Worm (Caenorhabditis elegans) whole organism, L1 larva: ENCODE data around the gene mrps-18C.
A peak's percentile ranks its signal among the peaks of the same experiment; 100 is the strongest.

Experiments
- C16A3.4 ChIP-seq: fragments of 150-350 bp; optimal IDR thresholded peaks from 2 replicates; lab custom pipeline; 2014; ENCODE audit warnings: missing biosample characterization, missing genetic modification characterization
- C34B4.2 ChIP-seq: sonication (generic microtip); optimal IDR thresholded peaks from 2 replicates; lab custom pipeline; 2017; ENCODE audit warnings: mild to moderate bottlenecking, missing genetic modification characterization, missing compliant biosample characterization
- F16B12.6 ChIP-seq: fragments of 150-350 bp; optimal IDR thresholded peaks from 2 replicates; lab custom pipeline; 2014; ENCODE audit warnings: missing biosample characterization, missing genetic modification characterization
- Y116A8C.19 ChIP-seq: sonication (generic microtip); optimal IDR thresholded peaks from 2 replicates; lab custom pipeline; 2016; ENCODE audit warnings: missing compliant biosample characterization, missing genetic modification characterization, borderline replicate concordance
- aha-1 ChIP-seq: fragments of 150-350 bp; optimal IDR thresholded peaks from 2 replicates; lab custom pipeline; 2014; ENCODE audit warnings: missing biosample characterization, missing genetic modification characterization
- alr-1 ChIP-seq: fragments of 200-800 bp; sonication (Bioruptor generic); optimal IDR thresholded peaks from 2 replicates; lab custom pipeline; 2018; ENCODE audit warnings: borderline replicate concordance, mild to moderate bottlenecking, missing genetic modification characterization, missing compliant biosample characterization
- ceh-82 ChIP-seq, 3 experiments: fragments of 150-350 bp in 1 of 3; sonication (generic microtip) in 2 of 3; optimal IDR thresholded peaks; 2 replicates each; lab custom pipeline; 2014 to 2017; ENCODE audit warnings: missing biosample characterization in 3 of 3, missing genetic modification characterization in 3 of 3
- ceh-90 ChIP-seq: sonication (generic microtip); optimal IDR thresholded peaks from 2 replicates; lab custom pipeline; 2016; ENCODE audit warnings: missing genetic modification characterization, missing compliant biosample characterization
- ces-1 ChIP-seq: fragments of 150-350 bp; optimal IDR thresholded peaks from 2 replicates; lab custom pipeline; 2014; ENCODE audit warnings: missing biosample characterization, missing genetic modification reagents, missing genetic modification characterization
- efl-1 ChIP-seq, 4 experiments: fragments of 150-350 bp; optimal IDR thresholded peaks in 3 of 4; peaks in 1 of 4; 1 replicate in 1 of 4; 2 replicates in 3 of 4; lab custom pipeline; 2014; ENCODE audit warnings: missing biosample characterization in 2 of 4, missing genetic modification characterization in 2 of 4, missing genetic modification reagents in 2 of 4
- efl-3 ChIP-seq: fragments of 200-800 bp; sonication (Bioruptor generic); optimal IDR thresholded peaks from 2 replicates; lab custom pipeline; 2018; ENCODE audit warnings: mild to moderate bottlenecking, missing genetic modification characterization, missing compliant biosample characterization
- ets-5 ChIP-seq: fragments of 200-800 bp; sonication (Bioruptor generic); IDR thresholded peaks from 2 replicates; pipeline ENCODE4 v1.3.6; 2022; ENCODE audit warnings: missing genetic modification characterization, missing compliant biosample characterization
- fkh-10 ChIP-seq: sonication (generic microtip); optimal IDR thresholded peaks from 2 replicates; lab custom pipeline; 2017; ENCODE audit warnings: missing biosample characterization, missing genetic modification reagents, missing genetic modification characterization
- fkh-8 ChIP-seq: sonication (generic microtip); optimal IDR thresholded peaks from 2 replicates; lab custom pipeline; 2016; ENCODE audit warnings: mild to moderate bottlenecking, missing genetic modification characterization, missing compliant biosample characterization
- grh-1 ChIP-seq: fragments of 200-800 bp; sonication (Bioruptor generic); IDR thresholded peaks from 2 replicates; pipeline ENCODE4 v1.3.6; 2022; ENCODE audit warnings: missing genetic modification reagents, missing genetic modification characterization, missing compliant biosample characterization
- hlh-4 ChIP-seq: sonication (generic microtip); optimal IDR thresholded peaks from 2 replicates; lab custom pipeline; 2016; ENCODE audit warnings: mild to moderate bottlenecking, missing genetic modification characterization, missing compliant biosample characterization
- irx-1 ChIP-seq: sonication (generic microtip); optimal IDR thresholded peaks from 2 replicates; lab custom pipeline; 2016; ENCODE audit warnings: missing genetic modification characterization, missing compliant biosample characterization
- isw-1 ChIP-seq: fragments of 200-800 bp; sonication (Bioruptor generic); IDR thresholded peaks from 2 replicates; pipeline ENCODE4 v1.3.6; 2022; ENCODE audit warnings: missing genetic modification characterization, missing compliant biosample characterization
- lin-13 ChIP-seq: fragments of 150-350 bp; optimal IDR thresholded peaks from 2 replicates; lab custom pipeline; 2014; ENCODE audit warnings: missing biosample characterization, missing genetic modification reagents, missing genetic modification characterization
- lin-14 ChIP-seq: fragments of 200-800 bp; sonication (Bioruptor generic); optimal IDR thresholded peaks from 2 replicates; lab custom pipeline; 2018; ENCODE audit warnings: mild to moderate bottlenecking, missing genetic modification characterization, moderate library complexity, missing compliant biosample characterization
- lin-15B ChIP-seq: fragments of 150-350 bp; sonication (generic microtip); optimal IDR thresholded peaks from 3 replicates; lab custom pipeline; 2014; ENCODE audit warnings: missing biosample characterization, missing genetic modification characterization
- lin-35 ChIP-seq, 2 experiments: fragments of 150-350 bp; optimal IDR thresholded peaks; 2 replicates each; lab custom pipeline; 2014; ENCODE audit warnings: missing biosample characterization in 2 of 2, missing genetic modification characterization in 2 of 2, missing genetic modification reagents in 2 of 2
- lir-3 ChIP-seq: sonication (generic microtip); optimal IDR thresholded peaks from 2 replicates; lab custom pipeline; 2016; ENCODE audit warnings: mild to moderate bottlenecking, missing genetic modification characterization, moderate library complexity, missing compliant biosample characterization; ENCODE audit not compliant: poor library complexity
- lsy-2 ChIP-seq, 2 experiments: fragments of 150-350 bp; optimal IDR thresholded peaks; 2 replicates each; lab custom pipeline; 2014; ENCODE audit warnings: missing biosample characterization in 2 of 2, missing genetic modification characterization in 2 of 2
- mep-1 ChIP-seq: fragments of 150-350 bp; optimal IDR thresholded peaks from 2 replicates; lab custom pipeline; 2014; ENCODE audit warnings: missing biosample characterization, missing genetic modification characterization
- nhr-11 ChIP-seq: fragments of 150-350 bp; optimal IDR thresholded peaks from 2 replicates; lab custom pipeline; 2014; ENCODE audit warnings: missing biosample characterization, missing genetic modification characterization
- nhr-12 ChIP-seq: sonication (generic microtip); optimal IDR thresholded peaks from 2 replicates; lab custom pipeline; 2017; ENCODE audit warnings: missing biosample characterization, missing genetic modification characterization
- nhr-20 ChIP-seq: sonication (generic microtip); optimal IDR thresholded peaks from 2 replicates; lab custom pipeline; 2016; ENCODE audit warnings: mild to moderate bottlenecking, missing genetic modification characterization, missing compliant biosample characterization
- nhr-237 ChIP-seq: fragments of 150-350 bp; optimal IDR thresholded peaks from 2 replicates; lab custom pipeline; 2014; ENCODE audit warnings: missing biosample characterization, missing genetic modification characterization
- nhr-28 ChIP-seq: fragments of 150-350 bp; optimal IDR thresholded peaks from 2 replicates; lab custom pipeline; 2014; ENCODE audit warnings: missing biosample characterization, missing genetic modification characterization
- nhr-47 ChIP-seq: sonication (generic microtip); optimal IDR thresholded peaks from 2 replicates; lab custom pipeline; 2016; ENCODE audit warnings: mild to moderate bottlenecking, missing genetic modification characterization, moderate library complexity, missing compliant biosample characterization
- nhr-71 ChIP-seq: sonication (generic microtip); optimal IDR thresholded peaks from 2 replicates; lab custom pipeline; 2016; ENCODE audit warnings: mild to moderate bottlenecking, missing genetic modification characterization, moderate library complexity, missing compliant biosample characterization
- nhr-76 ChIP-seq: sonication (generic microtip); optimal IDR thresholded peaks from 2 replicates; lab custom pipeline; 2017; ENCODE audit warnings: missing biosample characterization, missing genetic modification characterization
- pag-3 ChIP-seq: sonication (generic microtip); optimal IDR thresholded peaks from 2 replicates; lab custom pipeline; 2017; ENCODE audit warnings: missing genetic modification characterization, mild to moderate bottlenecking, missing compliant biosample characterization, antibody characterized with exemption, borderline replicate concordance; ENCODE audit not compliant: insufficient read depth
- pax-3 ChIP-seq: fragments of 200-800 bp; sonication (Bioruptor generic); optimal IDR thresholded peaks from 2 replicates; lab custom pipeline; 2018; ENCODE audit warnings: mild to moderate bottlenecking, missing genetic modification characterization, moderate library complexity, missing compliant biosample characterization
- rnt-1 ChIP-seq: sonication (generic microtip); optimal IDR thresholded peaks from 2 replicates; lab custom pipeline; 2016; ENCODE audit warnings: mild to moderate bottlenecking, missing genetic modification characterization, moderate library complexity, missing compliant biosample characterization
- skn-1 ChIP-seq: fragments of 150-350 bp; optimal IDR thresholded peaks from 2 replicates; lab custom pipeline; 2014; ENCODE audit warnings: missing biosample characterization, missing genetic modification characterization
- sptf-1 ChIP-seq: fragments of 150-350 bp; optimal IDR thresholded peaks from 2 replicates; lab custom pipeline; 2014; ENCODE audit warnings: missing biosample characterization, missing genetic modification characterization
- swsn-7 ChIP-seq: sonication (generic microtip); optimal IDR thresholded peaks from 2 replicates; lab custom pipeline; 2016; ENCODE audit warnings: missing genetic modification characterization, missing compliant biosample characterization
- tlp-1 ChIP-seq: fragments of 150-350 bp; optimal IDR thresholded peaks from 2 replicates; lab custom pipeline; 2014; ENCODE audit warnings: missing biosample characterization, missing genetic modification characterization
- unc-30 ChIP-seq: sonication (generic microtip); optimal IDR thresholded peaks from 2 replicates; lab custom pipeline; 2017; ENCODE audit warnings: missing biosample characterization, missing genetic modification characterization
- unc-86 ChIP-seq: sonication (generic microtip); optimal IDR thresholded peaks from 2 replicates; lab custom pipeline; 2016; ENCODE audit warnings: missing genetic modification characterization, missing compliant biosample characterization
- ztf-4 ChIP-seq: fragments of 150-350 bp; optimal IDR thresholded peaks from 2 replicates; lab custom pipeline; 2014; ENCODE audit warnings: missing biosample characterization, missing genetic modification characterization

Gene mrps-18C

DNA sequence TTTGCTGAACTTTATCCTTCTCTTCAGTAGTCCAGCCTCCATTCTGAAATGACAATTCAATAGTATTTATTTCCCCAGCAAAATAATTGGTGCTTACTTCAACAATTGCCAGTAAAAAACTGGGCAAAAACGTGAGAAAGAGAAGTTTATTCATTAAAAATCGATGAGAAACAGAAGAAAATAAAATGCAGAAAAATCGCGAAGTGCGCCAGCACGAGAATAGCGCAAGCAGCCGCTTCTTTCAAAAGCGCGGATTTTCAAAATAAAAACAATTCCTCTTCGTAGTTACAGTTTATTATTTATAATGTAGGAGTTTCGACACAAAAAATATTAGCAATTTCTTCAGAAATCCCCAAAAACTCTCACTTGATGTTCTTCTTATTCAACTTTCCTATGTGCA is 27.5 kb downstream of the mrps-18C start, which contains the start of gene C27F2.9 (continued):
- TF ChIP-seq pag-3 (tag; lab: Kevin White, UChicago) (peak; percentile 67), tlp-1 (tag; lab: Kevin White, UChicago) (no peak), F16B12.6 (peak; percentile 75), lir-3 (tag; lab: Kevin White, UChicago) (peak; percentile 77), nhr-28 (tag; lab: Kevin White, UChicago) (no peak), pax-3 (tag; lab: Kevin White, UChicago) (peak; percentile 78), sptf-1 (tag; lab: Kevin White, UChicago) (no peak), fkh-10 (GFP tag; lab: Kevin White, UChicago) (peak; percentile 73), ztf-4 (peak; percentile 61), irx-1 (peak; percentile 90), nhr-11 (tag; lab: Kevin White, UChicago) (peak; percentile 90), lsy-2 (tag; optimal IDR thresholded peaks at IDR 0.05; lab: Kevin White, UChicago) (peak; percentile 94), efl-3 (GFP tag; lab: Kevin White, UChicago) (peak; percentile 19)
- TF ChIP-seq, all 84 proteins: peak for 65

DNA sequence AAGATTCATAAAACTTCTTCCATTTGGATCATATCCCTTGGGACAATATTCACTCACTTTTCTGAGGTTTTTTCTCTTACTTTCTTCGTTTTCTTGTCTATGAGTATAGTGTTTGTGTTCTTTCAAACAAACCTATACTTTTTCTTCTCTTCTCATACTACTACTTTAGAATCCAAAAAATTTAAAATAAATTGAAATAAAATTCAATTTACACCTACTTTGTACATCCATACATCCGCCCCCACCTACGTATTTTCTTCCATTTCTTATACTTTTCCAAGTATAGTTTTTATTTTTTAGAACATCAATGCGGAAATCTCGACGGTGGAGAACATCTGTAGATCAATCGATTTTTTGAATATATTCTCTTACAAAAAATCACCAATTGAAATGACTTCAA is 29.9 kb downstream of the mrps-18C start, which contains the start of gene nca-2:
Gene nca-2, plus strand, starts transcription at position 301 of the 400 bp plus-strand sequence.
- TF ChIP-seq ceh-82 (tag; optimal IDR thresholded peaks at IDR 0.05; lab: Kevin White, UChicago) (no peak), Y116A8C.19 (tag; lab: Kevin White, UChicago) (no peak), fkh-8 (tag; lab: Kevin White, UChicago) (no peak), nhr-237 (tag; lab: Kevin White, UChicago) (no peak), irx-1 (no peak), nhr-47 (tag; lab: Kevin White, UChicago) (no peak), nhr-76 (no peak), C34B4.2 (no peak), swsn-7 (tag; lab: Kevin White, UChicago) (no peak), lsy-2 (tag; optimal IDR thresholded peaks at IDR 0.05; lab: Kevin White, UChicago) (no peak), skn-1 (no peak), nhr-11 (tag; lab: Kevin White, UChicago) (no peak), ets-5 (GFP tag; lab: Robert Waterston, UW) (no peak), nhr-20 (no peak), hlh-4 (no peak)
- TF ChIP-seq, all 84 proteins: peak for 0

DNA sequence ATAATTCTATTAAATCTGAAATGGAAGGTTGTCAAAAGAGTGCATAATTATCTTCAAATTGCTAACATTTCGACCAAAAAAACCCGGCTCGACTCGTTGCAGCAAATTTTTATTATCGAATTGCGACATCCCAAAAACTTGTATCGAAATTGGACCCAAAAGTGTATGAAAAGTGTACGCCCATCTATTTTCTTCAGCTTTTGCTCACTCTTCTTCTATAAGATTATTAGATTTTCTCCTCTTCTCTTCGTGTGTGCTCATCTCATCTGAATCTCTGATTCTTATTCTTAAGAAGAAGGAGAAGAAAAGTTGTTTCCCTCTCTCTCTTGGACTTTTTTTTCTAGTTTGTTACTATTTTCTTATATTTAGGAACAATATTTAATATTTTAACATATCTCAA is 31.9 kb downstream of the mrps-18C start:
- TF ChIP-seq rnt-1 (no peak), ces-1 (GFP tag; lab: Kevin White, UChicago) (peak; percentile 85), lir-3 (tag; lab: Kevin White, UChicago) (no peak), ceh-90 (tag; lab: Kevin White, UChicago) (no peak), nhr-47 (tag; lab: Kevin White, UChicago) (no peak), grh-1 (GFP tag; lab: Robert Waterston, UW) (no peak), isw-1 (no peak), C34B4.2 (no peak), unc-86 (tag; lab: Kevin White, UChicago) (no peak), nhr-71 (tag; lab: Kevin White, UChicago) (peak; percentile 8), nhr-20 (no peak), aha-1 (tag; lab: Kevin White, UChicago) (no peak), efl-1 (optimal IDR thresholded peaks at IDR 0.05; lab: Kevin White, UChicago) (no peak), efl-1 (GFP tag; optimal IDR thresholded peaks at IDR 0.05 in 1 of 2; lab: Kevin White, UChicago) (no peak), Y116A8C.19 (tag; lab: Kevin White, UChicago) (no peak), lin-35 (GFP tag; optimal IDR thresholded peaks at IDR 0.05; lab: Kevin White, UChicago) (peak in 1 of 2 experiments; percentile 6), lin-13 (GFP tag; lab: Kevin White, UChicago) (no peak), fkh-10 (GFP tag; lab: Kevin White, UChicago) (peak; percentile 75), unc-30 (tag; lab: Kevin White, UChicago) (no peak), nhr-12 (tag; lab: Kevin White, UChicago) (no peak), lin-15B (tag; lab: Kevin White, UChicago) (no peak), mep-1 (tag; lab: Kevin White, UChicago) (peak; percentile 13), lsy-2 (tag; optimal IDR thresholded peaks at IDR 0.05; lab: Kevin White, UChicago) (no peak), C16A3.4 (tag; lab: Kevin White, UChicago) (no peak), ceh-82 (tag; optimal IDR thresholded peaks at IDR 0.05; lab: Kevin White, UChicago) (peak in 1 of 3 experiments; percentile 25), lin-14 (GFP tag; lab: Kevin White, UChicago) (peak; percentile 82), alr-1 (tag; lab: Kevin White, UChicago) (no peak)
